Fruit fly (Drosophila melanogaster): Measurements from ENCODE around the gene Snx17.

Gene Snx17

DNA sequence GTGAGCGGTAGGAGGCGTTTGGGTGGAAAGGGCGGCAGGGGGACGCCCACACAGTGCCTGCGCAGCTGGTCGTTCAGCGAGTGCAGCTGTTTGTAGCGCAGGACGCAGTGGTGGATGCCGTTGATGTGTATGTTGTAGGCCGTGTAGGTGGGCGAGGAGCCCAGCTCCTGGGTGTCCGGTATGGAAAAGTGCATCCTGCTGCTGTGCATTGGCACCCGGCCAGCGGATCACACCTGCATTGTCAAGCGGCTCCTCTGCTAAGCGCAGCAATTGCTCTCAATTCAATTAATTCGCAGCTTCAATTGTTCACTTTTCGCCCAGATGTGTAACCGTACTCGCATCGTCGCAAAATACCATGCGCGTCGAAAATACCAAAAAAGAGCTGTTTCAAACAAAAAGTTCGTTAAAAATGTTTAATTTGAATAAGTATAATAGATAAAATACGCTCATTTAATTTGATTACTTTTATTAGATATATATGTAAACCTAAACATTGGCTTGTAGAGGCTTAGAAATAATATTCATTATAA is at the start of gene Snx17:
Gene Snx17, minus strand, starts transcription at position 329 of the 530 bp plus-strand sequence.
- no peak for TF ChIP-seq psq (optimal IDR thresholded peaks at IDR 0.05)
- TF ChIP-seq pan (optimal IDR thresholded peaks at IDR 0.05), result no peak
- TF ChIP-seq usp (GFP tag; optimal IDR thresholded peaks at IDR 0.05), result no peak
- no peak for TF ChIP-seq Dll (optimal IDR thresholded peaks at IDR 0.05)
- no peak for TF ChIP-seq CG8478 (optimal IDR thresholded peaks at IDR 0.05)
- no peak for TF ChIP-seq EcR (GFP tag; optimal IDR thresholded peaks at IDR 0.05)

DNA sequence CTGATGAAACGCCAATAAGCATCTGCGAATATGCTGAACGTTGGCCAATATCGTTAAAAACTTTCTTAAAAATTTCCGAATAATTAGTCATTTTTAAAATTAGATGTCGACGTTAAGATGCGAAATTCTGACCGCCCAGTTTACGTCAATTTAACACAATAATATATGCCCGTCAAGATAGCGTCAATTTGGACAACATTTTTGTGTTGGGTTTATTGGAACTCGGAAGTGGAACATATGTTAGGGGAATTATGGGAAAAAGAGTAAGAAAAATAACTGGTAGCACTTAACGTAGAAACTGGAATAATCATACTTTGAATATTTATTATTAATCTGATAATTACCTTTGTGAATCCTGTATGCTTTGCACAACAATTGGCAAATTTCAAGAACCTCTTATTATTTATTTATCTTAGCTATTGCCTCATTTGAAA is 49.0 kb upstream of the Snx17 start, which contains the start of gene CG5676:
Gene CG5676, minus strand, starts transcription at position 167 of the 434 bp plus-strand sequence.
- TF ChIP-seq Dll (optimal IDR thresholded peaks at IDR 0.05) (no peak), EcR (GFP tag; optimal IDR thresholded peaks at IDR 0.05) (no peak), usp (GFP tag; optimal IDR thresholded peaks at IDR 0.05) (no peak), pan (optimal IDR thresholded peaks at IDR 0.05) (no peak), psq (optimal IDR thresholded peaks at IDR 0.05) (no peak)

DNA sequence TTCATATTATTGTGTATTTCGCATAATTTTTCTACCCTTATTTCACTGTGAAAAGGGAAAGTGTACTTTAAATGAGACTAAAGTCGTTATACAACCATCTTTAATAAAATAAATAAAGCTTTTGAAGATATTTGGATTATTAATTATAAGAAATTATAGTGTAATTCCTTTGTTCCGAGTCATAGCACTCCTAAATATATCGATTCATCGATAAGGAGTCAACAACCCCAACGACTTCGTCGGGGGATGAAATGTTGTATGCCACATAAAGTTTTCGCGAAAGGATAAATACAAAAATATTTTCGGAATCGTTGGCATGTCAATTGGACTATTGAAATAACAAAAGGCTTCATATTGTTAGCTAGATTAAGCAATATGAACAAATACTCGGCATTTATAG is 44.8 kb upstream of the Snx17 start, which contains the start of gene Ror:
Gene Ror, plus strand, starts transcription at position 252 of the 400 bp plus-strand sequence.
- no peak for TF ChIP-seq Dll (optimal IDR thresholded peaks at IDR 0.05)
- no peak for TF ChIP-seq CG8478 (optimal IDR thresholded peaks at IDR 0.05)
- TF ChIP-seq psq (optimal IDR thresholded peaks at IDR 0.05), result no peak
- TF ChIP-seq usp (GFP tag; optimal IDR thresholded peaks at IDR 0.05), result no peak
- no peak for TF ChIP-seq EcR (GFP tag; optimal IDR thresholded peaks at IDR 0.05)

- TF ChIP-seq EcR (GFP tag; optimal IDR thresholded peaks at IDR 0.05) (no peak), pan (optimal IDR thresholded peaks at IDR 0.05) (no peak), usp (GFP tag; optimal IDR thresholded peaks at IDR 0.05) (no peak), CG8478 (optimal IDR thresholded peaks at IDR 0.05) (no peak), Dll (optimal IDR thresholded peaks at IDR 0.05) (no peak), psq (optimal IDR thresholded peaks at IDR 0.05) (no peak)
Measured at dm6 chr2L:10250441-10250847, 43.7 kb upstream of the Snx17 start, which contains the start of the genes bsk and CG31717. TSS of gene bsk (minus strand) at chr2L:10250501. TSS of gene CG31717 (plus strand) at chr2L:10250737.

dm6 chr2L:10249655-10250202 is 43.0 kb upstream of the Snx17 start:
- no peak for TF ChIP-seq Dll (optimal IDR thresholded peaks at IDR 0.05)
- TF ChIP-seq psq (optimal IDR thresholded peaks at IDR 0.05), result no peak
- TF ChIP-seq CG8478 (optimal IDR thresholded peaks at IDR 0.05), result no peak
- TF ChIP-seq EcR (GFP tag; optimal IDR thresholded peaks at IDR 0.05), result no peak
- TF ChIP-seq usp (GFP tag; optimal IDR thresholded peaks at IDR 0.05), result no peak
- TF ChIP-seq pan (optimal IDR thresholded peaks at IDR 0.05), result no peak

dm6 chr2L:10246785-10247190 is 40.0 kb upstream of the Snx17 start, which contains the start of gene chico:
TSS of gene chico (minus strand) at chr2L:10247078.
- TF ChIP-seq Dll (optimal IDR thresholded peaks at IDR 0.05), result no peak
- TF ChIP-seq EcR (GFP tag; optimal IDR thresholded peaks at IDR 0.05), result no peak
- TF ChIP-seq usp (GFP tag; optimal IDR thresholded peaks at IDR 0.05), result no peak
- TF ChIP-seq CG8478 (optimal IDR thresholded peaks at IDR 0.05), result no peak
- no peak for TF ChIP-seq psq (optimal IDR thresholded peaks at IDR 0.05)
- no peak for TF ChIP-seq pan (optimal IDR thresholded peaks at IDR 0.05)

DNA sequence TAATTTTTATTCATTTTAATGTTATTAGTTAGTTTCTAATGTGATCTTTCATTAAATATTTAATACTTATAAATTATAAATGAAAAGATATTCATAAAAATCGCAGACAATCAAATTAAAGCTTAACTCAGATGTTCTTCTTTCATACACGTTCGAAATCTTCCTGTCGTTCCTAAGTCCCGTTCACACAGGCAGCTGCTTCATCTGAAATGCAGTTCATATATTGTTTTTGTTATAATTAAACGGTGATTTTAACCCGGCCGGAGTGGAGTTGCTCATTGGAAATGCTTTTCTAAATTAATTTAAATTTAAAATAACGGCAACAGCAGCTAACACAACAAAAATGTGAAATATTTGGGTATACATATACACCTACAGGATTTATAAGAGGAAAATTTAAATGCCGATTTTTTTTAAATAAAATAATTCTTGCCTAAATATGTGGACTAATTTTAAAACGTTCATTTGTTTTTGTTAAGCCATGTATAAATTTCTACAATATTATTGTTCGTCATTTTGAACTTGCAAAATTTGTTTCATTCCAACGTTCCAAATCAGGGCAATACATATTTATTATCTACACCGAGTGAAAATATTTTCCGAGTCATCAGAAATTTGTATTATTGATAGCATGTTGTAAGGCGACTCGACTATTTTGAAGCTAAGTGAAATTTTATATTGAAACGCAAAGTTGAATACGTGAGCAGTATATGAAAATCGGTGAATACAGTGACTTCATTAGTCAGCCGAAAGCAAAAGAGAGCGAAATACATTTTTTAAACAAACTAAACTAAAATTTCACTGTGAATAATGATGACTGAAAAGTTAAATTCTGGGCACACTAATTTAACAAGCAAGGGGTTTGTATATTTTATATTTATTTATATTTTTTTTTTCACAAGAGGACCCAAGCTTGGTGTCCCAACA is 32.2 kb upstream of the Snx17 start, which contains the start of gene me31B:
Gene me31B, plus strand, starts transcription at position 616 of the 927 bp plus-strand sequence.
- TF ChIP-seq usp (GFP tag; optimal IDR thresholded peaks at IDR 0.05), result no peak
- no peak for TF ChIP-seq EcR (GFP tag; optimal IDR thresholded peaks at IDR 0.05)
- no peak for TF ChIP-seq pan (optimal IDR thresholded peaks at IDR 0.05)
- no peak for TF ChIP-seq psq (optimal IDR thresholded peaks at IDR 0.05)
- TF ChIP-seq Dll (optimal IDR thresholded peaks at IDR 0.05), result no peak
- TF ChIP-seq CG8478 (optimal IDR thresholded peaks at IDR 0.05), result no peak

DNA sequence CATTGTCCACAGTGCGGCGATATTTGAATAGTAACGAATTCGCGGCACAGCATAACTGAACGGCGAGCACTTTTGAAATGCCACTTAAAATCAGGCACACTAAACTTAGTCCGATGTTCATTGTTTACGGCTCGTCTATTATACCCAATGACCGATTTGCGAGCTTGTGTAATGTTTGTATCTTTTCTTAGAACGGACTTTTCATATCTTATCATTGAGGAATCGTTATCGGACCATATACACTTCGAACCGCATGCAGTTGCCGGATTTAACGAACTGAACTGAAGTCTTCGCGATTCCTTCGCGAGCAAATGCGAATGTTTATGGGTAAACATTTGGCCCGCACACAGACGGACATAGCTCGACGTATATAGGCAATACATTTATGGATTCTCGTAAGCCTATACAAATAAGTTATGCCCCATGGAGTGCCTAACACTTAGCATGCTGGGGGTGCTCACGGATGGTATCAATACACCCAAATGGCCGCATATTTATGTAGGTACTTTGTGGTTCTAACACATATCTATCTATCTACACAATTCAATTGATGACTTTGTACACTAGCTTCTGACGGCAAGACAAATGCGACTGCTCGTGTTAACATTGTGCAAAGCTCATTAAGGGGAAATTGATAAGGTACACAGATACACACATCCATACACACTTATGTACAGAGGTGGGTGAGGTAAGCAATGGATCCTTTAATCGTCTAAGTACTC is 31.1 kb upstream of the Snx17 start, which contains the start of gene mthl15:
Gene mthl15, minus strand, starts transcription at position 593 of the 722 bp plus-strand sequence.
- TF ChIP-seq pan (optimal IDR thresholded peaks at IDR 0.05), result peak; percentile 8
- no peak for TF ChIP-seq CG8478 (optimal IDR thresholded peaks at IDR 0.05)
- TF ChIP-seq Dll (optimal IDR thresholded peaks at IDR 0.05), result no peak
- no peak for TF ChIP-seq usp (GFP tag; optimal IDR thresholded peaks at IDR 0.05)
- TF ChIP-seq EcR (GFP tag; optimal IDR thresholded peaks at IDR 0.05), result no peak
- TF ChIP-seq psq (optimal IDR thresholded peaks at IDR 0.05), result no peak

DNA sequence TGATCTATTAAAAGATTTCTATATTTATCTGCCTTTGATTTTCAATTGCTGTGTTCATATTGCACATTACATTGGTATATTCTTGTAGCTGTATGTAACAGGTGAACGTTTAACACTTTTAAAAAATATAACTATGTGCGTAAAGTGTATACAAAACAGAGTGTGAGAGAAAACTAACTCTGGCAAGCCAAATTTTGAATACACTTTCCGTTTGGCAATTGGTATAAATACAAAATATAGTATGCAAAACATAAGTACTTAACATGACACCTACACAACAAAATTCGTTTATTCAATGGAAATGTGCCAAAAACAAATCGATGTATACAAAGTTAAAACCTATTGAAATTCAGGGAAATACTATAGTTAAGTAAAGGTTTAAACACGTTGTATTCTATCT is 26.1 kb upstream of the Snx17 start:
- TF ChIP-seq CG8478 (optimal IDR thresholded peaks at IDR 0.05) (no peak), usp (GFP tag; optimal IDR thresholded peaks at IDR 0.05) (no peak), Dll (optimal IDR thresholded peaks at IDR 0.05) (no peak)

dm6 chr2L:10232152-10232816 is 25.5 kb upstream of the Snx17 start, which contains the start of gene eEF1delta:
TSS of gene eEF1delta (plus strand) at chr2L:10232507.
- TF ChIP-seq pan (optimal IDR thresholded peaks at IDR 0.05) (no peak), usp (GFP tag; optimal IDR thresholded peaks at IDR 0.05) (no peak), Dll (optimal IDR thresholded peaks at IDR 0.05) (no peak), psq (optimal IDR thresholded peaks at IDR 0.05) (no peak), EcR (GFP tag; optimal IDR thresholded peaks at IDR 0.05) (no peak), CG8478 (optimal IDR thresholded peaks at IDR 0.05) (no peak)
